Fruit fly (Drosophila melanogaster): ENCODE measurements around the gene nrv2.

- TF ChIP-seq NfI (GFP tag; optimal IDR thresholded peaks at IDR 0.05) (no peak), usp (GFP tag; optimal IDR thresholded peaks at IDR 0.05) (no peak), CG3726 (GFP tag; IDR thresholded peaks at IDR 0.05) (no peak), crol (GFP tag; IDR thresholded peaks at IDR 0.05) (peak; percentile 62)
Measured at dm6 chr2L:6774853-6775252, 23.8 kb downstream of the nrv2 start.
